Fruit fly (Drosophila melanogaster) whole organism, prepupa: ENCODE data around the gene CG31926.

Experiments used
- Blimp-1 ChIP-seq: fragments of 200-800 bp; sonication (Bioruptor generic); optimal IDR thresholded peaks from 3 replicates; lab custom pipeline; 2017; ENCODE audit warnings: missing biosample characterization, missing genetic modification characterization, mild to moderate bottlenecking, moderate library complexity, missing genetic modification reagents
- CG10631 ChIP-seq: fragments of 200-800 bp; sonication (Bioruptor generic); optimal IDR thresholded peaks from 2 replicates; lab custom pipeline; 2016; ENCODE audit warnings: missing biosample characterization, missing genetic modification characterization
- CG11762 ChIP-seq: fragments of 200-800 bp; sonication (Bioruptor generic); optimal IDR thresholded peaks from 3 replicates; lab custom pipeline; 2016; ENCODE audit warnings: missing biosample characterization, missing genetic modification characterization; ENCODE audit not compliant: insufficient read depth
- CG11902 ChIP-seq: fragments of 200-800 bp; sonication (Bioruptor generic); optimal IDR thresholded peaks from 3 replicates; lab custom pipeline; 2016; ENCODE audit warnings: missing biosample characterization, missing genetic modification characterization
- CG15336 ChIP-seq: fragments of 200-800 bp; sonication (Bioruptor generic); IDR thresholded peaks from 2 replicates; pipeline ENCODE4 v1.3.6; 2022; ENCODE audit warnings: missing biosample characterization, missing genetic modification characterization
- CG1621 ChIP-seq: fragments of 200-800 bp; sonication (Bioruptor generic); optimal IDR thresholded peaks from 3 replicates; lab custom pipeline; 2018; ENCODE audit warnings: missing biosample characterization, mild to moderate bottlenecking, missing genetic modification characterization
- CG16779 ChIP-seq: fragments of 200-800 bp; sonication (Bioruptor generic); optimal IDR thresholded peaks from 3 replicates; lab custom pipeline; 2017; ENCODE audit warnings: missing biosample characterization, mild to moderate bottlenecking, missing genetic modification characterization
- CG3032 ChIP-seq: fragments of 200-800 bp; optimal IDR thresholded peaks from 2 replicates; lab custom pipeline; 2019; ENCODE audit warnings: missing biosample characterization, mild to moderate bottlenecking, missing genetic modification characterization, moderate library complexity
- CG31627 ChIP-seq: fragments of 200-800 bp; sonication (Bioruptor generic); optimal IDR thresholded peaks from 3 replicates; lab custom pipeline; 2016; ENCODE audit warnings: missing biosample characterization, missing genetic modification characterization
- CG32006 ChIP-seq: fragments of 200-800 bp; sonication (Bioruptor generic); optimal IDR thresholded peaks from 3 replicates; lab custom pipeline; 2017; ENCODE audit warnings: missing biosample characterization, mild to moderate bottlenecking, missing genetic modification characterization
- CG3919 ChIP-seq: fragments of 200-800 bp; sonication (Bioruptor generic); optimal IDR thresholded peaks from 3 replicates; lab custom pipeline; 2016; ENCODE audit warnings: missing biosample characterization, missing genetic modification characterization
- CG4318 ChIP-seq: fragments of 200-800 bp; sonication (Bioruptor generic); optimal IDR thresholded peaks from 3 replicates; lab custom pipeline; 2017; ENCODE audit warnings: missing biosample characterization, mild to moderate bottlenecking, missing genetic modification characterization
- CG6163 ChIP-seq: fragments of 200-800 bp; sonication (Bioruptor generic); IDR thresholded peaks from 3 replicates; pipeline ENCODE4 v1.3.6; 2022; ENCODE audit warnings: missing biosample characterization, missing genetic modification characterization
- CG6792 ChIP-seq: fragments of 200-800 bp; sonication (Bioruptor generic); optimal IDR thresholded peaks from 3 replicates; lab custom pipeline; 2016; ENCODE audit warnings: missing biosample characterization, missing genetic modification characterization
- CG6808 ChIP-seq: fragments of 200-800 bp; sonication (Bioruptor generic); optimal IDR thresholded peaks from 3 replicates; lab custom pipeline; 2017; ENCODE audit warnings: missing biosample characterization, missing genetic modification characterization, mild to moderate bottlenecking, moderate library complexity, missing genetic modification reagents
- CG6854 ChIP-seq: fragments of 200-800 bp; sonication (Bioruptor generic); optimal IDR thresholded peaks from 2 replicates; lab custom pipeline; 2017; ENCODE audit warnings: missing biosample characterization, mild to moderate bottlenecking, missing genetic modification characterization
- CG7368 ChIP-seq: fragments of 200-800 bp; sonication (Bioruptor generic); optimal IDR thresholded peaks from 3 replicates; lab custom pipeline; 2016; ENCODE audit warnings: missing biosample characterization, missing genetic modification characterization
- CG8319 ChIP-seq: fragments of 200-800 bp; sonication (Bioruptor generic); optimal IDR thresholded peaks from 3 replicates; lab custom pipeline; 2016; ENCODE audit warnings: missing biosample characterization, missing genetic modification characterization
- CG8632 ChIP-seq: fragments of 200-800 bp; sonication (Bioruptor generic); optimal IDR thresholded peaks from 3 replicates; lab custom pipeline; 2016; ENCODE audit warnings: missing biosample characterization, missing genetic modification characterization
- Eip75B ChIP-seq: fragments of 200-800 bp; sonication (Bioruptor generic); optimal IDR thresholded peaks from 3 replicates; lab custom pipeline; 2016; ENCODE audit warnings: missing biosample characterization, missing genetic modification characterization
- Eip78C ChIP-seq: fragments of 200-800 bp; sonication (Bioruptor generic); peaks from one replicate; lab custom pipeline; 2016; ENCODE audit warnings: missing biosample characterization, missing genetic modification characterization
- Eip93F ChIP-seq: fragments of 200-800 bp; sonication (Bioruptor generic); optimal IDR thresholded peaks from 2 replicates; lab custom pipeline; 2016; ENCODE audit warnings: missing biosample characterization, mild to moderate bottlenecking, missing genetic modification characterization
- Ets96B ChIP-seq: fragments of 200-800 bp; optimal IDR thresholded peaks from 2 replicates; lab custom pipeline; 2019; ENCODE audit warnings: missing biosample characterization, mild to moderate bottlenecking, missing genetic modification characterization, moderate library complexity
- Gug ChIP-seq: fragments of 200-800 bp; sonication (Bioruptor generic); IDR thresholded peaks from 2 replicates; pipeline ENCODE4 v1.3.6; 2022; ENCODE audit warnings: missing biosample characterization, missing genetic modification characterization
- Hr38 ChIP-seq: sonication (Bioruptor generic); optimal IDR thresholded peaks from 2 replicates; lab custom pipeline; 2016; ENCODE audit warnings: missing biosample characterization, missing genetic modification characterization
- Hr39 ChIP-seq: fragments of 200-800 bp; sonication (Bioruptor generic); optimal IDR thresholded peaks from 2 replicates; lab custom pipeline; 2016; ENCODE audit warnings: missing biosample characterization, missing genetic modification characterization
- Hr4 ChIP-seq: fragments of 200-800 bp; sonication (Bioruptor generic); optimal IDR thresholded peaks from 3 replicates; lab custom pipeline; 2016; ENCODE audit warnings: missing biosample characterization, missing genetic modification characterization
- Lpt ChIP-seq: fragments of 200-800 bp; sonication (Bioruptor generic); optimal IDR thresholded peaks from 3 replicates; lab custom pipeline; 2016; ENCODE audit warnings: missing biosample characterization, missing genetic modification characterization
- Met ChIP-seq: fragments of 200-800 bp; sonication (Bioruptor generic); optimal IDR thresholded peaks from 3 replicates; lab custom pipeline; 2016; ENCODE audit warnings: missing biosample characterization, missing genetic modification characterization
- OdsH ChIP-seq: fragments of 200-800 bp; sonication (Bioruptor generic); optimal IDR thresholded peaks from 3 replicates; lab custom pipeline; 2016; ENCODE audit warnings: missing biosample characterization, missing genetic modification characterization
- Smox ChIP-seq: fragments of 200-800 bp; sonication (Bioruptor generic); optimal IDR thresholded peaks from 3 replicates; lab custom pipeline; 2016; ENCODE audit warnings: missing biosample characterization, missing genetic modification characterization
- Sox102F ChIP-seq: fragments of 200-800 bp; sonication (Bioruptor generic); optimal IDR thresholded peaks from 2 replicates; lab custom pipeline; 2016; ENCODE audit warnings: missing biosample characterization, mild to moderate bottlenecking, missing genetic modification characterization
- Sox14 ChIP-seq: fragments of 200-800 bp; sonication (Bioruptor generic); optimal IDR thresholded peaks from 3 replicates; lab custom pipeline; 2016; ENCODE audit warnings: missing biosample characterization, missing genetic modification characterization
- Sox15 ChIP-seq: fragments of 200-800 bp; sonication (Bioruptor generic); optimal IDR thresholded peaks from 3 replicates; lab custom pipeline; 2016; ENCODE audit warnings: missing biosample characterization, missing genetic modification characterization
- cyc ChIP-seq: fragments of 200-800 bp; sonication (Bioruptor generic); optimal IDR thresholded peaks from 3 replicates; lab custom pipeline; 2016; ENCODE audit warnings: missing biosample characterization, missing genetic modification characterization
- dac ChIP-seq: fragments of 200-800 bp; sonication (Bioruptor generic); optimal IDR thresholded peaks from 2 replicates; lab custom pipeline; 2017; ENCODE audit warnings: missing biosample characterization, mild to moderate bottlenecking, missing genetic modification characterization
- dsx ChIP-seq: fragments of 200-800 bp; optimal IDR thresholded peaks from 3 replicates; lab custom pipeline; 2019; ENCODE audit warnings: missing biosample characterization, mild to moderate bottlenecking, missing genetic modification characterization, moderate library complexity; ENCODE audit not compliant: poor library complexity, severe bottlenecking
- eg ChIP-seq: fragments of 200-800 bp; sonication (Bioruptor generic); IDR thresholded peaks from 3 replicates; pipeline ENCODE4 v1.3.6; 2022; ENCODE audit warnings: missing biosample characterization, missing genetic modification characterization
- fd59A ChIP-seq: fragments of 200-800 bp; sonication (Bioruptor generic); optimal IDR thresholded peaks from 2 replicates; lab custom pipeline; 2017; ENCODE audit warnings: missing biosample characterization, mild to moderate bottlenecking, missing genetic modification characterization, missing genetic modification reagents
- fd85E ChIP-seq: fragments of 200-800 bp; sonication (Bioruptor generic); optimal IDR thresholded peaks from 3 replicates; lab custom pipeline; 2016; ENCODE audit warnings: missing biosample characterization, missing genetic modification characterization
- fkh ChIP-seq: fragments of 200-800 bp; sonication (Bioruptor generic); optimal IDR thresholded peaks from 3 replicates; lab custom pipeline; 2017; ENCODE audit warnings: missing biosample characterization, mild to moderate bottlenecking, missing genetic modification characterization, moderate library complexity
- lz ChIP-seq: fragments of 200-800 bp; sonication (Bioruptor generic); optimal IDR thresholded peaks from 3 replicates; lab custom pipeline; 2016; ENCODE audit warnings: missing biosample characterization, missing genetic modification characterization
- net ChIP-seq: fragments of 200-800 bp; sonication (Bioruptor generic); optimal IDR thresholded peaks from 3 replicates; lab custom pipeline; 2016; ENCODE audit warnings: missing biosample characterization, missing genetic modification characterization
- pdm3 ChIP-seq: fragments of 200-800 bp; sonication (Bioruptor generic); optimal IDR thresholded peaks from 3 replicates; lab custom pipeline; 2016; ENCODE audit warnings: missing biosample characterization, missing genetic modification characterization
- salr ChIP-seq, 2 experiments: fragments of 200-800 bp; sonication (Bioruptor generic); optimal IDR thresholded peaks; 3 replicates each; lab custom pipeline; 2016 to 2018; ENCODE audit warnings: missing biosample characterization in 2 of 2, missing genetic modification characterization in 2 of 2, mild to moderate bottlenecking in 1 of 2
- spab ChIP-seq: fragments of 200-800 bp; sonication (Bioruptor generic); optimal IDR thresholded peaks from 2 replicates; lab custom pipeline; 2017; ENCODE audit warnings: missing biosample characterization, mild to moderate bottlenecking, missing genetic modification characterization, missing genetic modification reagents
- svp ChIP-seq: fragments of 200-800 bp; sonication (Bioruptor generic); peaks from one replicate; lab custom pipeline; 2016; ENCODE audit warnings: missing biosample characterization, missing genetic modification characterization
- topi ChIP-seq: fragments of 200-800 bp; sonication (Bioruptor generic); optimal IDR thresholded peaks from 3 replicates; lab custom pipeline; 2016; ENCODE audit warnings: missing biosample characterization, missing genetic modification characterization
- vri ChIP-seq: fragments of 200-800 bp; sonication (Bioruptor generic); optimal IDR thresholded peaks from 3 replicates; lab custom pipeline; 2016; ENCODE audit warnings: missing biosample characterization, mild to moderate bottlenecking, missing genetic modification characterization

CG31926 gene

DNA sequence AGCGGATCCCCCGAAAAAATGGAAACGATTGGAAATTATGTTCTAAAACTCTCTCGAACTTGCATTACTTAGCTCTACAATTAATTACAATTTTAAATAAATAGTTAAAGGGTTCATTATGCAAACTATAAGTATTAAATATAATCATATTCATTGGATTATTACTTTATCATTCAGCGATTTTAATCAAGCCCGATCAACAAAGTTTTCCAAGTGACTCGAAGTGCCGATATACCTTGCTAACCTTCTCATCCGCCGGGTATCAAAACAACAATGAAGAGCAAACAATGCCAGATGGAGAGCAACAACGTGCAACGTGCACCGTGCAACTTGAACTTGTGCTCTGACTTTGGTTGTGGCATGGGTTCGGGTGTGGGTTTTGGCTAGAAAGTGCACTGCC lies 39.0 kb upstream of the CG31926 start (continued):
- no peak for TF ChIP-seq Gug (GFP tag; lab: Robert Waterston, UW)
- peak; percentile 22 for TF ChIP-seq CG11762 (GFP tag; lab: Kevin White, UChicago)
- peak; percentile 48 for TF ChIP-seq Hr4
- TF ChIP-seq Met (GFP tag; lab: Kevin White, UChicago), result peak; percentile 58
- TF ChIP-seq CG31627 (GFP tag; lab: Kevin White, UChicago), result peak; percentile 15
- peak; percentile 74 for TF ChIP-seq CG15336 (GFP tag; lab: Robert Waterston, UW)
- no peak for TF ChIP-seq fd85E
- TF ChIP-seq Sox102F (GFP tag; lab: Kevin White, UChicago), result peak; percentile 23
- TF ChIP-seq dsx (GFP tag; lab: Kevin White, UChicago), result peak; percentile 75
- peak; percentile 75 for TF ChIP-seq OdsH (GFP tag; lab: Kevin White, UChicago)
- peak; percentile 67 for TF ChIP-seq Ets96B (tag; lab: Kevin White, UChicago)
- peak; percentile 81 for TF ChIP-seq svp (GFP tag; lab: Kevin White, UChicago)
- TF ChIP-seq CG6792, result peak; percentile 51

DNA sequence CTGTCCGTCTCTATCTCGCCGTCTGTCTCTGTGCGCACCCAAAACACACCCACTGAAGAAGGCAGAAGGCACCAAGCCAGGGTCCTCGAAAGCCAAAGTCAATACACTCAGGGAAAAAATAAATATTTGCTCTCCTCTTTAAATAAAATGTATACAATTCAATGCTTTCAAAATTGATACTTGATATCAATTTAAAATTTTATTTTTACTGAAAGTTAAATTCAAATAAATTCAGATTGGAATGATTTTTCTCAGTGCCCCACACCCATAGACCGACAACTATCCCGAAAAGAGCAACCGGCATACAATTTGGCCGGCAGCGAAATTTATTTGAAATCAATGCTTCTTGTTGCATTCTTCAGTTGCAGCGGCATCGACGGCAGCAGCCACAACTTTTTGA lies 38.4 kb upstream of the CG31926 start:
- TF ChIP-seq CG1621 (tag; lab: Kevin White, UChicago) (peak; percentile 40), Hr4 (peak; percentile 32), CG7368 (no peak), CG32006 (GFP tag; lab: Kevin White, UChicago) (peak; percentile 63), pdm3 (peak; percentile 42), Blimp-1 (GFP tag; lab: Kevin White, UChicago) (no peak), spab (peak; percentile 28), fd59A (peak; percentile 57), CG11762 (GFP tag; lab: Kevin White, UChicago) (no peak), Met (GFP tag; lab: Kevin White, UChicago) (peak; percentile 13), Lpt (peak; percentile 32), Sox15 (GFP tag; lab: Kevin White, UChicago) (no peak), CG8319 (GFP tag; lab: Kevin White, UChicago) (no peak), Hr39 (GFP tag; lab: Kevin White, UChicago) (no peak), CG6808 (GFP tag; lab: Kevin White, UChicago) (peak; percentile 39), vri (GFP tag; lab: Kevin White, UChicago) (no peak), Hr38 (GFP tag; lab: Kevin White, UChicago) (no peak), fkh (GFP tag; lab: Kevin White, UChicago) (no peak), CG6854 (GFP tag; lab: Kevin White, UChicago) (no peak), CG6163 (GFP tag; lab: Robert Waterston, UW) (peak; percentile 83), CG16779 (no peak), CG3919 (GFP tag; lab: Kevin White, UChicago) (peak; percentile 43), Smox (GFP tag; lab: Kevin White, UChicago) (no peak), topi (GFP tag; lab: Kevin White, UChicago) (no peak), CG8632 (peak; percentile 21), Eip78C (peak; percentile 88), fd85E (no peak), Sox14 (GFP tag; lab: Kevin White, UChicago) (peak; percentile 3), salr (GFP tag; optimal IDR thresholded peaks at IDR 0.05; lab: Kevin White, UChicago) (peak in 1 of 2 experiments; percentile 34), eg (GFP tag; lab: Robert Waterston, UW) (peak; percentile 49; the same call in 2 of the 3 replicates), dac (GFP tag; lab: Kevin White, UChicago) (peak; percentile 14), CG15336 (GFP tag; lab: Robert Waterston, UW) (peak; percentile 78), CG10631 (peak; percentile 53), Eip75B (peak; percentile 50), CG6792 (peak; percentile 23), CG3032 (peak; percentile 54), Eip93F (GFP tag; lab: Kevin White, UChicago) (no peak), CG11902 (GFP tag; lab: Kevin White, UChicago) (no peak), CG31627 (GFP tag; lab: Kevin White, UChicago) (no peak), net (GFP tag; lab: Kevin White, UChicago) (peak; percentile 0), lz (GFP tag; lab: Kevin White, UChicago) (no peak), cyc (GFP tag; lab: Kevin White, UChicago) (peak; percentile 13), OdsH (GFP tag; lab: Kevin White, UChicago) (peak; percentile 29), CG4318 (GFP tag; lab: Kevin White, UChicago) (peak; percentile 41)
